Worm (Caenorhabditis elegans) whole organism, midembryonic: ENCODE results near the gene egg-1.

ENCODE experiments used
- T22C8.4 ChIP-seq: fragments of 200-800 bp; sonication (Bioruptor generic); IDR thresholded peaks from 2 replicates; pipeline ENCODE4 v1.3.6; 2022; ENCODE audit warnings: missing genetic modification characterization, missing compliant biosample characterization
- cog-1 ChIP-seq: sonication (generic microtip); optimal IDR thresholded peaks from 2 replicates; lab custom pipeline; 2016; ENCODE audit warnings: missing genetic modification characterization, missing compliant biosample characterization
- flt-1 ChIP-seq: fragments of 200-800 bp; sonication (Bioruptor generic); IDR thresholded peaks from 2 replicates; pipeline ENCODE4 v1.3.6; 2022; ENCODE audit warnings: missing genetic modification characterization, missing compliant biosample characterization
- med-1 ChIP-seq: sonication (generic microtip); optimal IDR thresholded peaks from 2 replicates; lab custom pipeline; 2017; ENCODE audit warnings: missing genetic modification characterization, mild to moderate bottlenecking, missing compliant biosample characterization, antibody characterized with exemption, missing genetic modification reagents; ENCODE audit not compliant: insufficient read depth
- ref-1 ChIP-seq: fragments of 200-800 bp; sonication (Bioruptor generic); conservative IDR thresholded peaks from 2 replicates; pipeline ENCODE4 v1.3.6; 2022; ENCODE audit warnings: missing genetic modification reagents, missing genetic modification characterization, missing compliant biosample characterization
- tab-1 ChIP-seq: fragments of 200-800 bp; sonication (Bioruptor generic); IDR thresholded peaks from 2 replicates; pipeline ENCODE4 v1.3.6; 2022; ENCODE audit warnings: missing genetic modification characterization, missing compliant biosample characterization
- ztf-29 ChIP-seq: fragments of 200-800 bp; sonication (Bioruptor generic); IDR thresholded peaks from 2 replicates; pipeline ENCODE4 v1.3.6; 2022; ENCODE audit warnings: missing genetic modification reagents, missing genetic modification characterization, missing compliant biosample characterization

DNA sequence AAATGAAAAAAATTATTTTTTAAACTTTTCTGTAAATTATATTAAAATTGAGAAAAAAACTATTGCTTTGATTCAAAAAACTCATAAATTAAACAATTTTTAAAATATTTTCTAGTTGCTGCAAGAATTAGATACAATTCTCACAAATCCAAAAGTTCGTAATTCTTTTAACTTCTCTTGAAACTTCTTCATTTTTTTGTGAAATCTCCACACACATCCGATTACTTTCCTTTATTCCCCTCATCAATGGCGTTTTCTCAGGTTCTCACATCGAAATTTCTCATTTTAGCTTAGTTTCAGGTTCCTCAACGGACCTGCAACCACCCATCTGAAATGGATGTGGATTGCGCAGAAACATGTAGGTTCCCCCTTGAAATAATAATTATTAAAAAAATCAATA is 5.4 kb upstream of the egg-1 start, which contains the start of gene wrm-1:
- no peak for TF ChIP-seq ref-1 (GFP tag; lab: Robert Waterston, UW)
- no peak for TF ChIP-seq flt-1 (GFP tag; lab: Robert Waterston, UW)
- no peak for TF ChIP-seq tab-1 (GFP tag; lab: Robert Waterston, UW)
- TF ChIP-seq T22C8.4 (GFP tag; lab: Robert Waterston, UW), result no peak
- no peak for TF ChIP-seq med-1 (GFP tag; lab: Kevin White, UChicago)
- no peak for TF ChIP-seq cog-1 (tag; lab: Kevin White, UChicago)
- TF ChIP-seq ztf-29, result no peak
